Worm (Caenorhabditis elegans) whole organism, young adult: Measurements from ENCODE around the gene C55C3.8.

Source experiments
- B0019.2 ChIP-seq: fragments of 200-800 bp; sonication (Bioruptor generic); conservative IDR thresholded peaks from 2 replicates; pipeline ENCODE4 v1.3.6; 2022; ENCODE audit warnings: missing genetic modification reagents, missing genetic modification characterization, missing compliant biosample characterization
- F22D6.2 ChIP-seq: sonication (generic microtip); optimal IDR thresholded peaks from 2 replicates; lab custom pipeline; 2016; ENCODE audit warnings: mild to moderate bottlenecking, missing genetic modification characterization, missing compliant biosample characterization
- T07F8.4 ChIP-seq: sonication (generic microtip); optimal IDR thresholded peaks from 2 replicates; lab custom pipeline; 2016; ENCODE audit warnings: mild to moderate bottlenecking, missing genetic modification characterization, moderate library complexity, missing compliant biosample characterization
- Y53G8AR.9 ChIP-seq: fragments of 200-800 bp; sonication (Bioruptor generic); conservative IDR thresholded peaks from 2 replicates; pipeline ENCODE4 v1.3.6; 2022; ENCODE audit warnings: missing genetic modification reagents, missing genetic modification characterization, missing compliant biosample characterization
- dpff-1 ChIP-seq: sonication (generic microtip); optimal IDR thresholded peaks from 2 replicates; lab custom pipeline; 2017; ENCODE audit warnings: mild to moderate bottlenecking, missing genetic modification characterization, missing compliant biosample characterization
- egrh-3 ChIP-seq: fragments of 200-800 bp; sonication (Bioruptor generic); IDR thresholded peaks from 2 replicates; pipeline ENCODE4 v1.3.6; 2022; ENCODE audit warnings: missing genetic modification reagents, missing genetic modification characterization, missing compliant biosample characterization
- fkh-3 ChIP-seq: sonication (generic microtip); optimal IDR thresholded peaks from 2 replicates; lab custom pipeline; 2016; ENCODE audit warnings: mild to moderate bottlenecking, missing genetic modification characterization, missing compliant biosample characterization
- madf-8 ChIP-seq: fragments of 200-800 bp; sonication (Bioruptor generic); conservative IDR thresholded peaks from 2 replicates; pipeline ENCODE4 v1.3.6; 2022; ENCODE audit warnings: missing genetic modification reagents, missing genetic modification characterization, missing compliant biosample characterization
- nhr-80 ChIP-seq: sonication (generic microtip); optimal IDR thresholded peaks from 2 replicates; lab custom pipeline; 2016; ENCODE audit warnings: missing genetic modification characterization, missing compliant biosample characterization
- sea-2 ChIP-seq: fragments of 200-800 bp; sonication (Bioruptor generic); IDR thresholded peaks from 2 replicates; pipeline ENCODE4 v1.3.6; 2022; ENCODE audit warnings: missing genetic modification characterization, missing compliant biosample characterization
- tbx-9 ChIP-seq: sonication (generic microtip); optimal IDR thresholded peaks from 2 replicates; lab custom pipeline; 2016; ENCODE audit warnings: borderline replicate concordance, missing genetic modification characterization, inconsistent platforms, missing compliant biosample characterization
- unc-62 ChIP-seq: fragments of 150-350 bp; optimal IDR thresholded peaks from 2 replicates; lab custom pipeline; 2014; ENCODE audit warnings: missing biosample characterization, missing genetic modification reagents, missing genetic modification characterization
- xnd-1 ChIP-seq: sonication (generic microtip); optimal IDR thresholded peaks from 2 replicates; lab custom pipeline; 2016; ENCODE audit warnings: missing genotype, missing genetic modification reagents, missing genetic modification characterization, missing compliant biosample characterization

DNA sequence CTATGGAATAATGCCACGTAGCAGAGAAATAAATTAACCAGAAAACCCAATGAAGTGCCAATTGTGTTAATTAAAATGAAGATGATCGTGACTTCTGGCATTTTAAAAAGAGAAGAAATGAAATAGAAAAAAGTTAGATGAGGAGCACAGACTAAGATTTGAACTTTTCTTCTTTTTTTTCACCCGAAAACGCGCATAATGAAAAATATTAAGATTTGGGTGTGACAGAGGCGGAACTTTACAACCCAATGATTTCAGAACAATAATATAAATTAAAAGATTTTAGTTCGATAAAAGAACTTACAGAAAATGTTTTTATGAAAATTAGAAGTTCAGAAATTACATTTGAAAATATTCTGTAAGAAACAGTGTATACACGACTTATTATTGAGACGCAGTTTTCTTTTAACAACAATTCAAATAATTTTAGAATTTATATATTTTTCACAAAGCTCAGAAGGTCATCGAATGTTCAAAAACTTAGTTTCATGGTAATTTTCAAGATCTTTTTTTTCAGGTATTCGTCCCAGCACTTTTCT is 45.2 kb upstream of the C55C3.8 start, which contains the start of the genes srd-8 and B0547.2:
- no peak for TF ChIP-seq fkh-3 (tag; lab: Kevin White, UChicago)
- no peak for TF ChIP-seq Y53G8AR.9 (GFP tag; lab: Robert Waterston, UW)
- TF ChIP-seq nhr-80: no peak
- no peak for TF ChIP-seq xnd-1 (tag; lab: Kevin White, UChicago)
- no peak for TF ChIP-seq sea-2 (GFP tag; lab: Robert Waterston, UW)
- no peak for TF ChIP-seq B0019.2
- no peak for TF ChIP-seq dpff-1 (tag; lab: Kevin White, UChicago)
- TF ChIP-seq unc-62 (GFP tag; lab: Kevin White, UChicago): no peak
- no peak for TF ChIP-seq madf-8 (GFP tag; lab: Robert Waterston, UW)
- no peak for TF ChIP-seq T07F8.4 (tag; lab: Kevin White, UChicago)
- TF ChIP-seq F22D6.2 (tag; lab: Kevin White, UChicago): no peak
- no peak for TF ChIP-seq egrh-3 (GFP tag; lab: Robert Waterston, UW)
- TF ChIP-seq tbx-9 (tag; lab: Kevin White, UChicago): no peak
